Worm (Caenorhabditis elegans) whole organism, L1 larva: ENCODE measurements around the gene M151.2.

ENCODE experiments used
- C04F5.9 ChIP-seq: sonication (generic microtip); optimal IDR thresholded peaks from 2 replicates; lab custom pipeline; 2016; ENCODE audit warnings: missing genetic modification characterization, missing compliant biosample characterization
- C34B4.2 ChIP-seq: sonication (generic microtip); optimal IDR thresholded peaks from 2 replicates; lab custom pipeline; 2017; ENCODE audit warnings: mild to moderate bottlenecking, missing genetic modification characterization, missing compliant biosample characterization
- blmp-1 ChIP-seq: fragments of 150-350 bp; optimal IDR thresholded peaks from 2 replicates; lab custom pipeline; 2014; ENCODE audit warnings: missing biosample characterization, missing genetic modification characterization
- ceh-8 ChIP-seq: fragments of 200-800 bp; sonication (Bioruptor generic); optimal IDR thresholded peaks from 2 replicates; lab custom pipeline; 2018; ENCODE audit warnings: mild to moderate bottlenecking, missing genetic modification characterization, moderate library complexity, missing compliant biosample characterization
- ceh-82 ChIP-seq, 3 experiments: fragments of 150-350 bp in 1 of 3; sonication (generic microtip) in 2 of 3; optimal IDR thresholded peaks; 2 replicates each; lab custom pipeline; 2014 to 2017; ENCODE audit warnings: missing biosample characterization in 3 of 3, missing genetic modification characterization in 3 of 3
- ceh-90 ChIP-seq: sonication (generic microtip); optimal IDR thresholded peaks from 2 replicates; lab custom pipeline; 2016; ENCODE audit warnings: missing genetic modification characterization, missing compliant biosample characterization
- ces-1 ChIP-seq: fragments of 150-350 bp; optimal IDR thresholded peaks from 2 replicates; lab custom pipeline; 2014; ENCODE audit warnings: missing biosample characterization, missing genetic modification reagents, missing genetic modification characterization
- dpl-1 ChIP-seq, 3 experiments: fragments of 150-350 bp in 2 of 3; sonication (generic microtip) in 1 of 3; optimal IDR thresholded peaks; 2 replicates each; lab custom pipeline; 2014 to 2017; ENCODE audit warnings: missing biosample characterization in 3 of 3, missing genetic modification characterization in 3 of 3, missing genetic modification reagents in 3 of 3
- efl-1 ChIP-seq, 4 experiments: fragments of 150-350 bp; optimal IDR thresholded peaks in 3 of 4; peaks in 1 of 4; 1 replicate in 1 of 4; 2 replicates in 3 of 4; lab custom pipeline; 2014; ENCODE audit warnings: missing biosample characterization in 2 of 4, missing genetic modification characterization in 2 of 4, missing genetic modification reagents in 2 of 4
- efl-3 ChIP-seq: fragments of 200-800 bp; sonication (Bioruptor generic); optimal IDR thresholded peaks from 2 replicates; lab custom pipeline; 2018; ENCODE audit warnings: mild to moderate bottlenecking, missing genetic modification characterization, missing compliant biosample characterization
- egl-13 ChIP-seq: sonication (generic microtip); optimal IDR thresholded peaks from 2 replicates; lab custom pipeline; 2016; ENCODE audit warnings: missing genotype, missing genetic modification reagents, missing genetic modification characterization, missing compliant biosample characterization
- grh-1 ChIP-seq: fragments of 200-800 bp; sonication (Bioruptor generic); IDR thresholded peaks from 2 replicates; pipeline ENCODE4 v1.3.6; 2022; ENCODE audit warnings: missing genetic modification reagents, missing genetic modification characterization, missing compliant biosample characterization
- hlh-17 ChIP-seq: fragments of 200-800 bp; sonication (Bioruptor generic); optimal IDR thresholded peaks from 2 replicates; lab custom pipeline; 2018; ENCODE audit warnings: missing genetic modification characterization, mild to moderate bottlenecking, missing compliant biosample characterization, moderate library complexity, borderline replicate concordance
- irx-1 ChIP-seq: sonication (generic microtip); optimal IDR thresholded peaks from 2 replicates; lab custom pipeline; 2016; ENCODE audit warnings: missing genetic modification characterization, missing compliant biosample characterization
- jun-1 ChIP-seq: fragments of 150-350 bp; optimal IDR thresholded peaks from 2 replicates; lab custom pipeline; 2014; ENCODE audit warnings: missing biosample characterization, missing genetic modification reagents, missing genetic modification characterization
- lin-39 ChIP-seq: fragments of 150-350 bp; optimal IDR thresholded peaks from 2 replicates; lab custom pipeline; 2014; ENCODE audit warnings: missing biosample characterization, missing genetic modification reagents, missing genetic modification characterization
- lir-3 ChIP-seq: sonication (generic microtip); optimal IDR thresholded peaks from 2 replicates; lab custom pipeline; 2016; ENCODE audit warnings: mild to moderate bottlenecking, missing genetic modification characterization, moderate library complexity, missing compliant biosample characterization; ENCODE audit not compliant: poor library complexity
- lsy-2 ChIP-seq, 2 experiments: fragments of 150-350 bp; optimal IDR thresholded peaks; 2 replicates each; lab custom pipeline; 2014; ENCODE audit warnings: missing biosample characterization in 2 of 2, missing genetic modification characterization in 2 of 2
- mab-9 ChIP-seq: fragments of 200-800 bp; sonication (Bioruptor generic); IDR thresholded peaks from 2 replicates; pipeline ENCODE4 v1.3.6; 2022; ENCODE audit warnings: missing genetic modification reagents, missing genetic modification characterization, missing compliant biosample characterization
- nhr-11 ChIP-seq: fragments of 150-350 bp; optimal IDR thresholded peaks from 2 replicates; lab custom pipeline; 2014; ENCODE audit warnings: missing biosample characterization, missing genetic modification characterization
- nhr-12 ChIP-seq: sonication (generic microtip); optimal IDR thresholded peaks from 2 replicates; lab custom pipeline; 2017; ENCODE audit warnings: missing biosample characterization, missing genetic modification characterization
- nhr-20 ChIP-seq: sonication (generic microtip); optimal IDR thresholded peaks from 2 replicates; lab custom pipeline; 2016; ENCODE audit warnings: mild to moderate bottlenecking, missing genetic modification characterization, missing compliant biosample characterization
- nhr-47 ChIP-seq: sonication (generic microtip); optimal IDR thresholded peaks from 2 replicates; lab custom pipeline; 2016; ENCODE audit warnings: mild to moderate bottlenecking, missing genetic modification characterization, moderate library complexity, missing compliant biosample characterization
- nhr-71 ChIP-seq: sonication (generic microtip); optimal IDR thresholded peaks from 2 replicates; lab custom pipeline; 2016; ENCODE audit warnings: mild to moderate bottlenecking, missing genetic modification characterization, moderate library complexity, missing compliant biosample characterization
- nhr-76 ChIP-seq: sonication (generic microtip); optimal IDR thresholded peaks from 2 replicates; lab custom pipeline; 2017; ENCODE audit warnings: missing biosample characterization, missing genetic modification characterization
- nhr-85 ChIP-seq: sonication (generic microtip); peaks from one replicate; lab custom pipeline; 2016; ENCODE audit warnings: missing genetic modification characterization, inconsistent platforms, missing compliant biosample characterization
- nhr-90 ChIP-seq: sonication (generic microtip); optimal IDR thresholded peaks from 2 replicates; lab custom pipeline; 2016; ENCODE audit warnings: mild to moderate bottlenecking, missing genetic modification characterization, missing compliant biosample characterization; ENCODE audit not compliant: poor library complexity
- pag-3 ChIP-seq: sonication (generic microtip); optimal IDR thresholded peaks from 2 replicates; lab custom pipeline; 2017; ENCODE audit warnings: missing genetic modification characterization, mild to moderate bottlenecking, missing compliant biosample characterization, antibody characterized with exemption, borderline replicate concordance; ENCODE audit not compliant: insufficient read depth
- pqm-1 ChIP-seq: sonication (generic microtip); optimal IDR thresholded peaks from 3 replicates; lab custom pipeline; 2017; ENCODE audit warnings: missing biosample characterization, missing genetic modification characterization
- rnt-1 ChIP-seq: sonication (generic microtip); optimal IDR thresholded peaks from 2 replicates; lab custom pipeline; 2016; ENCODE audit warnings: mild to moderate bottlenecking, missing genetic modification characterization, moderate library complexity, missing compliant biosample characterization
- snu-23 ChIP-seq: sonication (generic microtip); optimal IDR thresholded peaks from 2 replicates; lab custom pipeline; 2016; ENCODE audit warnings: missing genetic modification characterization, missing compliant biosample characterization
- sox-4 ChIP-seq: sonication (generic microtip); optimal IDR thresholded peaks from 2 replicates; lab custom pipeline; 2016; ENCODE audit warnings: missing genetic modification characterization, missing compliant biosample characterization
- sptf-1 ChIP-seq: fragments of 150-350 bp; optimal IDR thresholded peaks from 2 replicates; lab custom pipeline; 2014; ENCODE audit warnings: missing biosample characterization, missing genetic modification characterization
- sup-37 ChIP-seq: fragments of 200-800 bp; sonication (Bioruptor generic); optimal IDR thresholded peaks from 2 replicates; lab custom pipeline; 2018; ENCODE audit warnings: mild to moderate bottlenecking, missing genetic modification characterization, missing compliant biosample characterization
- unc-130 ChIP-seq: fragments of 150-350 bp; optimal IDR thresholded peaks from 2 replicates; lab custom pipeline; 2017; ENCODE audit warnings: missing biosample characterization, missing genetic modification characterization, inconsistent platforms
- unc-30 ChIP-seq: sonication (generic microtip); optimal IDR thresholded peaks from 2 replicates; lab custom pipeline; 2017; ENCODE audit warnings: missing biosample characterization, missing genetic modification characterization
- unc-62 ChIP-seq: fragments of 150-350 bp; optimal IDR thresholded peaks from 2 replicates; lab custom pipeline; 2014; ENCODE audit warnings: missing biosample characterization, missing genetic modification reagents, missing genetic modification characterization
- unc-98 ChIP-seq: fragments of 200-800 bp; sonication (Bioruptor generic); IDR thresholded peaks from 2 replicates; pipeline ENCODE4 v1.3.6; 2022; ENCODE audit warnings: missing genetic modification characterization, missing compliant biosample characterization
- vab-15 ChIP-seq: sonication (generic microtip); optimal IDR thresholded peaks from 2 replicates; lab custom pipeline; 2017; ENCODE audit warnings: missing genotype, mild to moderate bottlenecking, missing genetic modification characterization, missing compliant biosample characterization
- zag-1 ChIP-seq: fragments of 150-350 bp; optimal IDR thresholded peaks from 2 replicates; lab custom pipeline; 2014; ENCODE audit warnings: missing biosample characterization, missing genetic modification characterization
- zip-4 ChIP-seq: fragments of 200-800 bp; sonication (Bioruptor generic); optimal IDR thresholded peaks from 2 replicates; lab custom pipeline; 2018; ENCODE audit warnings: mild to moderate bottlenecking, missing genetic modification characterization, moderate library complexity, missing compliant biosample characterization
- ztf-4 ChIP-seq: fragments of 150-350 bp; optimal IDR thresholded peaks from 2 replicates; lab custom pipeline; 2014; ENCODE audit warnings: missing biosample characterization, missing genetic modification characterization

Gene M151.2

DNA sequence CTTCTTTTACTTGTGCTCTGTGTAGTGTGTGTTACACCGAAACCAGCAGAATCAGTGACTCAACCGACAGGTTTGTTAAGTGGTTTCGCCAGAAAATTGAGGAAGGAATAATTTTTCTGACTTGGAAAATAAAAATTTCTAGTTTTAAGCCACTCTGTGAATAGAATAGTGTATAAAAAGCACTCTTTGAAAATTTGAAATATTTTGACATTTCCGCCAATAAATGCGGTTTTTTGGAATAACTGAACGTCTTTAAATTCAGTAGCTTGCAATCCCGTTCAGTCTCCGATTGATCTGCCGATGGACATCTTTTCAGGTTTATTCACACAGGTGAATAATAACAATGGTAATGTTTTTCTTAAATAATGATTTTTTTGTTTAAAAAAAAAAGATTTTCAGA lies 33.6 kb downstream of the M151.2 start, which contains the start of gene F19B10.3:
Gene F19B10.3 (plus strand): TSS at position 301 of the 400 bp plus-strand sequence.
- no peak for TF ChIP-seq nhr-11 (tag; lab: Kevin White, UChicago)
- no peak for TF ChIP-seq efl-1 (optimal IDR thresholded peaks at IDR 0.05; lab: Kevin White, UChicago)
- peak in 1 of 2 experiments; percentile 29 for TF ChIP-seq efl-1 (GFP tag; optimal IDR thresholded peaks at IDR 0.05 in 1 of 2; lab: Kevin White, UChicago)

ce11 chrII:3665181-3665580 lies 34.3 kb downstream of the M151.2 start:
- no peak for TF ChIP-seq mab-9 (GFP tag; lab: Robert Waterston, UW)
- no peak for TF ChIP-seq unc-62 (GFP tag; lab: Kevin White, UChicago)
- no peak for TF ChIP-seq sptf-1 (tag; lab: Kevin White, UChicago)
- no peak for TF ChIP-seq unc-98 (GFP tag; lab: Robert Waterston, UW)
- no peak for TF ChIP-seq hlh-17
- TF ChIP-seq nhr-47 (tag; lab: Kevin White, UChicago) = no peak
- TF ChIP-seq irx-1 (tag; lab: Kevin White, UChicago) = no peak
- no peak for TF ChIP-seq blmp-1 (tag; lab: Kevin White, UChicago)
- no peak for TF ChIP-seq ceh-90
- TF ChIP-seq zag-1 (tag; lab: Kevin White, UChicago) = no peak
- no peak for TF ChIP-seq efl-3 (GFP tag; lab: Kevin White, UChicago)
- TF ChIP-seq snu-23 (GFP tag; lab: Kevin White, UChicago) = no peak
- no peak for TF ChIP-seq lin-39 (tag; lab: Kevin White, UChicago)
- no peak for TF ChIP-seq C04F5.9 (tag; lab: Kevin White, UChicago)
- TF ChIP-seq vab-15 (tag; lab: Kevin White, UChicago) = no peak
- no peak for TF ChIP-seq dpl-1 (GFP tag; optimal IDR thresholded peaks at IDR 0.05; lab: Kevin White, UChicago)
- TF ChIP-seq ceh-82 (tag; optimal IDR thresholded peaks at IDR 0.05; lab: Kevin White, UChicago) = no peak

- TF ChIP-seq C34B4.2 = no peak
- TF ChIP-seq nhr-12 (tag; lab: Kevin White, UChicago) = no peak
- TF ChIP-seq unc-130 (tag; lab: Kevin White, UChicago) = no peak
- no peak for TF ChIP-seq unc-62 (GFP tag; lab: Kevin White, UChicago)
- TF ChIP-seq snu-23 (GFP tag; lab: Kevin White, UChicago) = no peak
- no peak for TF ChIP-seq rnt-1 (tag; lab: Kevin White, UChicago)
- TF ChIP-seq zip-4 (GFP tag; lab: Kevin White, UChicago) = no peak
- no peak for TF ChIP-seq lir-3 (tag; lab: Kevin White, UChicago)
- TF ChIP-seq lin-39 (tag; lab: Kevin White, UChicago) = no peak
- TF ChIP-seq unc-30 (tag; lab: Kevin White, UChicago) = no peak
- TF ChIP-seq pag-3 (tag; lab: Kevin White, UChicago) = no peak
- TF ChIP-seq irx-1 (tag; lab: Kevin White, UChicago) = no peak
Measured at ce11 chrII:3669315-3669714, 38.4 kb downstream of the M151.2 start, which contains the start of gene srx-97. TSS of gene srx-97 (minus strand) at chrII:3669415.

DNA sequence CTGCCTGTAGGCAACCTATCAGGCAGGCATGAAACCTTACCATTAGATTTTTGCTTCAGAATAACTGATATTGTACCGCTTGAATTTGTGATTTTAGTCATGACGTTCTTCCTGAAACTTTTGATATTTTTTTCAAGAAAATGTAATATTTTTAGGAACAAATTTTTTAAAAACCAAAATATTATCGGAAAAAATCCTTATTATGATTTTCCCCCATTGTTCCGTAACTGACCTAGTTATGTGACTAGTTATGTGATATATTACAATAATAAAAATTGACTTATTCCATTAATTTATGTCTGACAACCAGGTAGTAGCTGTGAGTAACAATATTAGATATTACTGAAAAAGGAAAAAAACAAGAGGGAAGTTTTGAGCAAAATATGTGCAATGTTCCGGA lies 40.0 kb downstream of the M151.2 start, which contains the start of gene srx-98:
Gene srx-98 (minus strand): TSS at position 101 of the 400 bp plus-strand sequence.
- no peak for TF ChIP-seq grh-1 (GFP tag; lab: Robert Waterston, UW)
- no peak for TF ChIP-seq lin-39 (tag; lab: Kevin White, UChicago)
- TF ChIP-seq ceh-8 (GFP tag; lab: Kevin White, UChicago) = no peak
- TF ChIP-seq jun-1 (tag; lab: Kevin White, UChicago) = no peak
- TF ChIP-seq nhr-76 (tag; lab: Kevin White, UChicago) = no peak
- TF ChIP-seq zag-1 (tag; lab: Kevin White, UChicago) = no peak
- no peak for TF ChIP-seq egl-13 (tag; lab: Kevin White, UChicago)
- TF ChIP-seq ztf-4 = no peak
- TF ChIP-seq nhr-20 (tag; lab: Kevin White, UChicago) = no peak
- TF ChIP-seq pqm-1 = no peak
- no peak for TF ChIP-seq ces-1 (GFP tag; lab: Kevin White, UChicago)
- no peak for TF ChIP-seq zip-4 (GFP tag; lab: Kevin White, UChicago)
- no peak for TF ChIP-seq sox-4 (tag; lab: Kevin White, UChicago)
- no peak for TF ChIP-seq sup-37
- no peak for TF ChIP-seq nhr-85 (tag; lab: Kevin White, UChicago)
- no peak for TF ChIP-seq nhr-71
- TF ChIP-seq lsy-2 (tag; optimal IDR thresholded peaks at IDR 0.05; lab: Kevin White, UChicago) = no peak
- TF ChIP-seq nhr-90 = no peak
- no peak for TF ChIP-seq irx-1 (tag; lab: Kevin White, UChicago)
